Worm (Caenorhabditis elegans) whole organism, L2 larva: Measurements from ENCODE around the gene C18B2.4.

Experiments used
- C34F6.9 ChIP-seq: fragments of 150-350 bp; optimal IDR thresholded peaks from 2 replicates; lab custom pipeline; 2014; ENCODE audit warnings: missing biosample characterization, missing genetic modification characterization
- F13H6.1 ChIP-seq: sonication (generic microtip); optimal IDR thresholded peaks from 2 replicates; lab custom pipeline; 2016; ENCODE audit warnings: missing genetic modification characterization, missing compliant biosample characterization
- R02D3.7 ChIP-seq: fragments of 150-350 bp; optimal IDR thresholded peaks from 2 replicates; lab custom pipeline; 2014; ENCODE audit warnings: missing biosample characterization, missing genetic modification characterization
- Y55F3AM.14 ChIP-seq: fragments of 200-800 bp; sonication (Bioruptor generic); optimal IDR thresholded peaks from 2 replicates; lab custom pipeline; 2018; ENCODE audit warnings: mild to moderate bottlenecking, missing genetic modification characterization, missing compliant biosample characterization
- ZK546.5 ChIP-seq: sonication (generic microtip); optimal IDR thresholded peaks from 2 replicates; lab custom pipeline; 2017; ENCODE audit warnings: missing biosample characterization, missing genetic modification characterization
- aly-2 ChIP-seq: fragments of 150-350 bp; optimal IDR thresholded peaks from 2 replicates; lab custom pipeline; 2014; ENCODE audit warnings: missing biosample characterization, missing genetic modification characterization
- ama-1 ChIP-seq: fragments of 150-350 bp; optimal IDR thresholded peaks from 2 replicates; lab custom pipeline; 2018; ENCODE audit warnings: inconsistent platforms
- blmp-1 ChIP-seq: sonication (generic microtip); optimal IDR thresholded peaks from 2 replicates; lab custom pipeline; 2017; ENCODE audit warnings: missing genetic modification characterization, mild to moderate bottlenecking, missing compliant biosample characterization, antibody characterized with exemption, moderate library complexity; ENCODE audit not compliant: insufficient read depth
- ceh-16 ChIP-seq: fragments of 150-350 bp; optimal IDR thresholded peaks from 2 replicates; lab custom pipeline; 2014; ENCODE audit warnings: missing biosample characterization, missing genetic modification characterization
- ceh-82 ChIP-seq: fragments of 150-350 bp; optimal IDR thresholded peaks from 2 replicates; lab custom pipeline; 2014; ENCODE audit warnings: missing biosample characterization, missing genetic modification characterization
- crh-2 ChIP-seq: sonication (generic microtip); optimal IDR thresholded peaks from 2 replicates; lab custom pipeline; 2017; ENCODE audit warnings: missing biosample characterization, missing genetic modification characterization
- dmd-4 ChIP-seq: sonication (generic microtip); optimal IDR thresholded peaks from 2 replicates; lab custom pipeline; 2017; ENCODE audit warnings: missing biosample characterization, missing genetic modification characterization
- elt-1 ChIP-seq: fragments of 150-350 bp; optimal IDR thresholded peaks from 2 replicates; lab custom pipeline; 2014; ENCODE audit warnings: missing biosample characterization, missing genetic modification characterization
- fos-1 ChIP-seq: fragments of 150-350 bp; optimal IDR thresholded peaks from 2 replicates; lab custom pipeline; 2014; ENCODE audit warnings: missing biosample characterization, missing genetic modification characterization
- gmeb-1 ChIP-seq: fragments of 150-350 bp; optimal IDR thresholded peaks from 2 replicates; lab custom pipeline; 2014; ENCODE audit warnings: missing biosample characterization, missing genetic modification characterization
- lin-11 ChIP-seq: fragments of 150-350 bp; sonication (generic microtip); optimal IDR thresholded peaks from 2 replicates; lab custom pipeline; 2014; ENCODE audit warnings: missing biosample characterization, missing genetic modification characterization, inconsistent platforms, mixed read lengths
- lin-39 ChIP-seq: fragments of 150-350 bp; optimal IDR thresholded peaks from 2 replicates; lab custom pipeline; 2014; ENCODE audit warnings: missing biosample characterization, missing genetic modification reagents, missing genetic modification characterization
- lsy-2 ChIP-seq, 2 experiments: fragments of 150-350 bp in 1 of 2; sonication (generic microtip) in 1 of 2; optimal IDR thresholded peaks; 2 replicates each; lab custom pipeline; 2014 to 2017; ENCODE audit warnings: missing biosample characterization in 2 of 2, missing genetic modification characterization in 2 of 2
- mab-5 ChIP-seq: fragments of 150-350 bp; optimal IDR thresholded peaks from 2 replicates; lab custom pipeline; 2014; ENCODE audit warnings: missing biosample characterization, missing genetic modification characterization
- mbf-1 ChIP-seq: sonication (generic microtip); optimal IDR thresholded peaks from 2 replicates; lab custom pipeline; 2017; ENCODE audit warnings: missing biosample characterization, missing genetic modification characterization
- mdl-1 ChIP-seq, 2 experiments: fragments of 150-350 bp in 1 of 2; sonication (generic microtip) in 1 of 2; optimal IDR thresholded peaks; 2 replicates each; lab custom pipeline; 2017; ENCODE audit warnings: missing biosample characterization in 2 of 2, missing genetic modification characterization in 2 of 2
- nhr-12 ChIP-seq: fragments of 150-350 bp; optimal IDR thresholded peaks from 2 replicates; lab custom pipeline; 2014; ENCODE audit warnings: missing biosample characterization, missing genetic modification characterization
- nhr-129 ChIP-seq: fragments of 150-350 bp; optimal IDR thresholded peaks from 2 replicates; lab custom pipeline; 2014; ENCODE audit warnings: missing biosample characterization, missing genetic modification characterization
- nhr-21 ChIP-seq: fragments of 150-350 bp; optimal IDR thresholded peaks from 2 replicates; lab custom pipeline; 2014; ENCODE audit warnings: missing biosample characterization, missing genetic modification characterization
- nhr-23 ChIP-seq: fragments of 150-350 bp; optimal IDR thresholded peaks from 2 replicates; lab custom pipeline; 2014; ENCODE audit warnings: missing biosample characterization, missing genetic modification reagents, missing genetic modification characterization
- nhr-237 ChIP-seq: fragments of 150-350 bp; optimal IDR thresholded peaks from 2 replicates; lab custom pipeline; 2014; ENCODE audit warnings: missing biosample characterization, missing genetic modification characterization
- nhr-25 ChIP-seq: fragments of 150-350 bp; sonication (generic microtip); optimal IDR thresholded peaks from 3 replicates; lab custom pipeline; 2014; ENCODE audit warnings: missing biosample characterization, missing genetic modification characterization
- nhr-6 ChIP-seq: fragments of 150-350 bp; optimal IDR thresholded peaks from 2 replicates; lab custom pipeline; 2014; ENCODE audit warnings: missing biosample characterization, missing genetic modification characterization
- nhr-77 ChIP-seq: fragments of 150-350 bp; optimal IDR thresholded peaks from 2 replicates; lab custom pipeline; 2014; ENCODE audit warnings: missing biosample characterization, missing genetic modification characterization
- peb-1 ChIP-seq: fragments of 150-350 bp; optimal IDR thresholded peaks from 2 replicates; lab custom pipeline; 2014; ENCODE audit warnings: missing biosample characterization, missing genetic modification characterization
- skn-1 ChIP-seq: sonication (generic microtip); optimal IDR thresholded peaks from 2 replicates; lab custom pipeline; 2017; ENCODE audit warnings: missing biosample characterization, missing genetic modification characterization
- sma-3 ChIP-seq: sonication (generic microtip); optimal IDR thresholded peaks from 2 replicates; lab custom pipeline; 2016; ENCODE audit warnings: missing genetic modification reagents, missing genetic modification characterization, missing compliant biosample characterization
- snpc-4 ChIP-seq: fragments of 150-350 bp; optimal IDR thresholded peaks from 2 replicates; lab custom pipeline; 2014; ENCODE audit warnings: missing biosample characterization, missing genetic modification characterization
- unc-39 ChIP-seq: fragments of 150-350 bp; optimal IDR thresholded peaks from 2 replicates; lab custom pipeline; 2014; ENCODE audit warnings: missing biosample characterization, missing genetic modification characterization
- unc-55 ChIP-seq: fragments of 150-350 bp; sonication (generic microtip); optimal IDR thresholded peaks from 3 replicates; lab custom pipeline; 2014; ENCODE audit warnings: missing biosample characterization, missing genetic modification reagents, missing genetic modification characterization
- unc-62 ChIP-seq: fragments of 150-350 bp; optimal IDR thresholded peaks from 2 replicates; lab custom pipeline; 2014; ENCODE audit warnings: missing biosample characterization, missing genetic modification reagents, missing genetic modification characterization
- zag-1 ChIP-seq: fragments of 150-350 bp; optimal IDR thresholded peaks from 2 replicates; lab custom pipeline; 2014; ENCODE audit warnings: missing biosample characterization, missing genetic modification characterization
- ztf-11 ChIP-seq: sonication (generic microtip); optimal IDR thresholded peaks from 2 replicates; lab custom pipeline; 2017; ENCODE audit warnings: missing biosample characterization, missing genetic modification characterization

The C18B2.4 gene

ce11 chrX:3633654-3634053 lies 28.1 kb upstream of the C18B2.4 start, which contains the start of gene gst-11:
Gene gst-11, minus strand, starts transcription at chrX:3633754.
- TF ChIP-seq nhr-25 (tag; lab: Kevin White, UChicago) (no peak), ama-1 (lab: Kevin White, UChicago) (no peak)

- TF ChIP-seq nhr-21 = no peak
- no peak for TF ChIP-seq nhr-25 (tag; lab: Kevin White, UChicago)
- TF ChIP-seq nhr-129 (tag; lab: Kevin White, UChicago) = no peak
- TF ChIP-seq lsy-2 (tag; optimal IDR thresholded peaks at IDR 0.05; lab: Kevin White, UChicago) = no peak
- no peak for TF ChIP-seq skn-1 (tag; lab: Kevin White, UChicago)
- TF ChIP-seq unc-39 (tag; lab: Kevin White, UChicago) = no peak
These were observed 26.0 kb upstream of the C18B2.4 start for ce11 chrX:3631550-3631949.

ce11 chrX:3630090-3630489 lies 24.5 kb upstream of the C18B2.4 start:
- TF ChIP-seq mdl-1 (tag; optimal IDR thresholded peaks at IDR 0.05; lab: Kevin White, UChicago) (no peak), nhr-237 (tag; lab: Kevin White, UChicago) (no peak), lin-39 (no peak), aly-2 (tag; lab: Kevin White, UChicago) (no peak), nhr-77 (no peak), nhr-23 (tag; lab: Kevin White, UChicago) (no peak), unc-62 (GFP tag; lab: Kevin White, UChicago) (no peak), ama-1 (lab: Kevin White, UChicago) (no peak), dmd-4 (tag; lab: Kevin White, UChicago) (no peak), ceh-82 (no peak), mab-5 (tag; lab: Kevin White, UChicago) (no peak), gmeb-1 (tag; lab: Kevin White, UChicago) (no peak), snpc-4 (tag; lab: Kevin White, UChicago) (no peak), unc-55 (GFP tag; lab: Kevin White, UChicago) (no peak), sma-3 (GFP tag; lab: Kevin White, UChicago) (no peak), fos-1 (tag; lab: Kevin White, UChicago) (no peak), peb-1 (tag; lab: Kevin White, UChicago) (no peak)
- TF ChIP-seq, all 48 proteins: peak for 0

ce11 chrX:3628016-3628415 lies 22.5 kb upstream of the C18B2.4 start, which contains the start of gene vep-2:
Gene vep-2, plus strand, starts transcription at chrX:3628316.
- TF ChIP-seq lin-11 (tag; lab: Kevin White, UChicago) (no peak), lsy-2 (tag; optimal IDR thresholded peaks at IDR 0.05; lab: Kevin White, UChicago) (no peak), nhr-129 (tag; lab: Kevin White, UChicago) (no peak), snpc-4 (tag; lab: Kevin White, UChicago) (no peak), nhr-237 (tag; lab: Kevin White, UChicago) (no peak), dmd-4 (tag; lab: Kevin White, UChicago) (no peak)

ce11 chrX:3625599-3625998 lies 20.1 kb upstream of the C18B2.4 start:
- TF ChIP-seq nhr-237 (tag; lab: Kevin White, UChicago) (no peak), lin-39 (no peak), crh-2 (tag; lab: Kevin White, UChicago) (no peak), skn-1 (tag; lab: Kevin White, UChicago) (no peak), R02D3.7 (tag; lab: Kevin White, UChicago) (no peak), nhr-6 (tag; lab: Kevin White, UChicago) (no peak), ceh-16 (tag; lab: Kevin White, UChicago) (no peak), zag-1 (no peak), mbf-1 (tag; lab: Kevin White, UChicago) (no peak), dmd-4 (tag; lab: Kevin White, UChicago) (no peak), F13H6.1 (tag; lab: Kevin White, UChicago) (no peak), C34F6.9 (tag; lab: Kevin White, UChicago) (no peak)

DNA sequence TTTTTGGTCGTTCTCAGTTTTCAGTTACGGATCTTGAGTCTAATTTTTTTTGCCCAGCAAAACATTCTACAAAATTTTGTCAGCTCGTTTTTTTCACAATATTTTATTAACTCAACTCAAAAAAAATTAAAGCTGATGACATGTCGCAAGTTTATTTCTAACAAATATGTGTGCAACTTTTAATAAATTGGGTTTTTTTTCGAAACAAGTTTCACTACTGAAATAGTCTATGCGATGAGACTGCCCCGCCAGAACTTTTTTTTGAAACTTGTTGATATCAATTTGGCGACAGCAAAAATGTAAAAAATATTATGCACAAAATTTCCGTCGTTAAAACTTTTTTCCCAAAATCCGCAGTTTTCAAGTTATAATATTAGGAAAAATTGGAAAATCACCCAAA lies 17.6 kb upstream of the C18B2.4 start, which contains the start of gene C18B2.2:
Gene C18B2.2 (plus strand): TSS at position 301 of the 400 bp plus-strand sequence.
- no peak for TF ChIP-seq snpc-4 (tag; lab: Kevin White, UChicago)
- TF ChIP-seq lin-39 = no peak
- no peak for TF ChIP-seq ztf-11 (tag; lab: Kevin White, UChicago)
- TF ChIP-seq nhr-12 (tag; lab: Kevin White, UChicago) = no peak
- TF ChIP-seq elt-1 (tag; lab: Kevin White, UChicago) = no peak
- TF ChIP-seq Y55F3AM.14 (GFP tag; lab: Kevin White, UChicago) = no peak
- no peak for TF ChIP-seq C34F6.9 (tag; lab: Kevin White, UChicago)
- no peak for TF ChIP-seq unc-55 (GFP tag; lab: Kevin White, UChicago)
- no peak for TF ChIP-seq lin-11 (tag; lab: Kevin White, UChicago)
- no peak for TF ChIP-seq gmeb-1 (tag; lab: Kevin White, UChicago)
- no peak for TF ChIP-seq mab-5 (tag; lab: Kevin White, UChicago)
- no peak for TF ChIP-seq ZK546.5 (tag; lab: Kevin White, UChicago)
- no peak for TF ChIP-seq unc-39 (tag; lab: Kevin White, UChicago)
- no peak for TF ChIP-seq fos-1 (tag; lab: Kevin White, UChicago)
- TF ChIP-seq nhr-25 (tag; lab: Kevin White, UChicago) = no peak
- no peak for TF ChIP-seq nhr-21
- TF ChIP-seq crh-2 (tag; lab: Kevin White, UChicago) = no peak
- TF ChIP-seq blmp-1 (tag; lab: Kevin White, UChicago) = no peak
- TF ChIP-seq, all 48 proteins: peak for 0
